Fruit fly (Drosophila melanogaster) whole organism, embryonic: ENCODE measurements around the gene Pex1.

Experiments
- CG10267 ChIP-seq: fragments of 200-800 bp; sonication (Bioruptor generic); optimal IDR thresholded peaks from 2 replicates; lab custom pipeline; 2018; ENCODE audit warnings: missing biosample characterization, mild to moderate bottlenecking, missing genetic modification characterization, moderate library complexity
- CG11093 ChIP-seq: fragments of 200-800 bp; sonication (Bioruptor generic); IDR thresholded peaks from 3 replicates; pipeline ENCODE4 v1.3.6; 2022; ENCODE audit warnings: missing biosample characterization, missing genetic modification characterization
- CG11398 ChIP-seq: fragments of 200-800 bp; sonication (Bioruptor generic); optimal IDR thresholded peaks from 2 replicates; lab custom pipeline; 2016; ENCODE audit warnings: missing biosample characterization, missing genetic modification characterization
- CG30431 ChIP-seq: fragments of 200-800 bp; sonication (Bioruptor generic); optimal IDR thresholded peaks from 2 replicates; lab custom pipeline; 2017; ENCODE audit warnings: missing biosample characterization, missing genetic modification characterization
- CG31365 ChIP-seq: fragments of 200-800 bp; sonication (Bioruptor generic); optimal IDR thresholded peaks from 2 replicates; lab custom pipeline; 2018; ENCODE audit warnings: missing biosample characterization, mild to moderate bottlenecking, missing genetic modification characterization
- CG32532 ChIP-seq: fragments of 200-800 bp; sonication (Bioruptor generic); IDR thresholded peaks from 2 replicates; pipeline ENCODE4 v1.3.6; 2022; ENCODE audit warnings: missing biosample characterization, missing genetic modification characterization
- CG4360 ChIP-seq: fragments of 200-800 bp; sonication (Bioruptor generic); IDR thresholded peaks from 2 replicates; pipeline ENCODE4 v1.3.6; 2022; ENCODE audit warnings: missing biosample characterization, missing genetic modification characterization
- CG43689 ChIP-seq: fragments of 200-800 bp; sonication (Bioruptor generic); IDR thresholded peaks from 2 replicates; pipeline ENCODE4 v1.3.6; 2022; ENCODE audit warnings: missing biosample characterization, missing genetic modification characterization
- CG6654 ChIP-seq: fragments of 200-800 bp; sonication (Bioruptor generic); optimal IDR thresholded peaks from 2 replicates; lab custom pipeline; 2017; ENCODE audit warnings: missing biosample characterization, mild to moderate bottlenecking, missing genetic modification characterization
- CG6791 ChIP-seq: fragments of 200-800 bp; sonication (Bioruptor generic); IDR thresholded peaks from 3 replicates; pipeline ENCODE4 v1.3.6; 2022; ENCODE audit warnings: missing biosample characterization, missing genetic modification characterization; ENCODE audit not compliant: partially characterized antibody
- CHES-1-like ChIP-seq: fragments of 200-800 bp; sonication (Bioruptor generic); optimal IDR thresholded peaks from 2 replicates; lab custom pipeline; 2016; ENCODE audit warnings: missing biosample characterization, missing genetic modification characterization
- D19A ChIP-seq: fragments of 200-800 bp; optimal IDR thresholded peaks from 3 replicates; lab custom pipeline; 2019; ENCODE audit warnings: missing biosample characterization, mild to moderate bottlenecking, missing genetic modification characterization, moderate library complexity
- Dfd ChIP-seq, 2 experiments: fragments of >200 bp; optimal IDR thresholded peaks; 2 replicates each; lab custom pipeline; 2017; ENCODE audit warnings: missing biosample characterization in 2 of 2, missing genetic modification characterization in 2 of 2
- Dll ChIP-seq: fragments of 200-800 bp; sonication (Bioruptor generic); IDR thresholded peaks from 4 replicates; pipeline ENCODE4 v1.3.6; 2022; ENCODE audit warnings: missing biosample characterization, missing genetic modification characterization; ENCODE audit not compliant: partially characterized antibody
- Dp ChIP-seq: fragments of 200-800 bp; sonication (Bioruptor generic); optimal IDR thresholded peaks from 2 replicates; lab custom pipeline; 2018; ENCODE audit warnings: missing biosample characterization, mild to moderate bottlenecking, missing genetic modification characterization, moderate library complexity
- E2f1 ChIP-seq: fragments of 200-800 bp; sonication (Bioruptor generic); IDR thresholded peaks from 2 replicates; pipeline ENCODE4 v1.3.6; 2022; ENCODE audit warnings: missing biosample characterization, missing genetic modification characterization
- Ets65A ChIP-seq: fragments of 200-800 bp; sonication (Bioruptor generic); peaks from one replicate; lab custom pipeline; 2016; ENCODE audit warnings: missing biosample characterization, missing genetic modification characterization
- H2.0 ChIP-seq: fragments of 200-800 bp; sonication (Bioruptor generic); IDR thresholded peaks from 2 replicates; pipeline ENCODE4 v1.3.6; 2022; ENCODE audit warnings: missing biosample characterization, missing genetic modification characterization
- HLH54F ChIP-seq: fragments of 200-800 bp; sonication (Bioruptor generic); optimal IDR thresholded peaks from 3 replicates; lab custom pipeline; 2016; ENCODE audit warnings: missing biosample characterization, missing genetic modification characterization
- Hey ChIP-seq: fragments of 200-800 bp; sonication (Bioruptor generic); optimal IDR thresholded peaks from 3 replicates; lab custom pipeline; 2018; ENCODE audit warnings: missing biosample characterization, mild to moderate bottlenecking, missing genetic modification characterization
- MTF-1 ChIP-seq: fragments of 200-800 bp; sonication (Bioruptor generic); optimal IDR thresholded peaks from 2 replicates; lab custom pipeline; 2018; ENCODE audit warnings: missing biosample characterization, mild to moderate bottlenecking, missing genetic modification characterization, borderline replicate concordance
- Sox100B ChIP-seq: fragments of 200-800 bp; sonication (Bioruptor generic); optimal IDR thresholded peaks from 3 replicates; lab custom pipeline; 2018; ENCODE audit warnings: missing biosample characterization, mild to moderate bottlenecking, missing genetic modification characterization
- Sry-β ChIP-seq: fragments of 200-800 bp; sonication (Bioruptor generic); optimal IDR thresholded peaks from 2 replicates; lab custom pipeline; 2018; ENCODE audit warnings: missing biosample characterization, mild to moderate bottlenecking, missing genetic modification characterization, moderate library complexity
- bigmax ChIP-seq: fragments of 200-800 bp; sonication (Bioruptor generic); optimal IDR thresholded peaks from 2 replicates; lab custom pipeline; 2018; ENCODE audit warnings: missing biosample characterization, mild to moderate bottlenecking, missing genetic modification characterization
- crol ChIP-seq: fragments of 200-800 bp; sonication (Bioruptor generic); IDR thresholded peaks from 2 replicates; pipeline ENCODE4 v1.3.6; 2022; ENCODE audit warnings: missing biosample characterization, missing genetic modification characterization
- fd102C ChIP-seq: fragments of 200-800 bp; sonication (Bioruptor generic); optimal IDR thresholded peaks from 2 replicates; lab custom pipeline; 2018; ENCODE audit warnings: missing biosample characterization, mild to moderate bottlenecking, missing genetic modification characterization, moderate library complexity
- fd64A ChIP-seq: fragments of 200-800 bp; sonication (Bioruptor generic); optimal IDR thresholded peaks from 3 replicates; lab custom pipeline; 2018; ENCODE audit warnings: missing biosample characterization, mild to moderate bottlenecking, missing genetic modification characterization
- grau ChIP-seq: fragments of 200-800 bp; optimal IDR thresholded peaks from 3 replicates; lab custom pipeline; 2019; ENCODE audit warnings: missing biosample characterization, mild to moderate bottlenecking, missing genetic modification characterization, moderate library complexity
- gt ChIP-seq: fragments of 200-800 bp; sonication (Bioruptor generic); IDR thresholded peaks from 2 replicates; pipeline ENCODE4 v1.3.6; 2022; ENCODE audit warnings: missing biosample characterization, missing genetic modification characterization
- hkb ChIP-seq, 2 experiments: fragments of 200-800 bp in 1 of 2; fragments of >200 bp in 1 of 2; sonication (Bioruptor generic) in 1 of 2; IDR thresholded peaks in 1 of 2; optimal IDR thresholded peaks in 1 of 2; 2 replicates each; pipeline versions ENCODE4 v1.3.6 to Lab custom; 2017 to 2022; ENCODE audit warnings: missing biosample characterization in 1 of 2, missing genetic modification characterization in 1 of 2
- inv ChIP-seq: fragments of 200-800 bp; sonication (Bioruptor generic); IDR thresholded peaks from 2 replicates; pipeline ENCODE4 v1.3.6; 2022; ENCODE audit warnings: missing biosample characterization, missing genetic modification characterization; ENCODE audit not compliant: partially characterized antibody
- lab ChIP-seq: fragments of 200-800 bp; sonication (Bioruptor generic); optimal IDR thresholded peaks from 3 replicates; lab custom pipeline; 2017; ENCODE audit warnings: missing biosample characterization, missing genetic modification characterization, mild to moderate bottlenecking, moderate library complexity, missing genetic modification reagents
- onecut ChIP-seq: fragments of 200-800 bp; sonication (Bioruptor generic); IDR thresholded peaks from 2 replicates; pipeline ENCODE4 v1.3.6; 2022; ENCODE audit warnings: missing biosample characterization, missing genetic modification characterization
- phol ChIP-seq: fragments of 200-800 bp; sonication (Bioruptor generic); optimal IDR thresholded peaks from 3 replicates; lab custom pipeline; 2018; ENCODE audit warnings: missing biosample characterization, mild to moderate bottlenecking, missing genetic modification characterization, moderate library complexity
- pros ChIP-seq: fragments of 200-800 bp; sonication (Bioruptor generic); optimal IDR thresholded peaks from 3 replicates; lab custom pipeline; 2019; ENCODE audit warnings: missing biosample characterization, mild to moderate bottlenecking, missing genetic modification characterization, moderate library complexity
- ttk ChIP-seq: fragments of 200-800 bp; sonication (Bioruptor generic); IDR thresholded peaks from 2 replicates; pipeline ENCODE4 v2.1.2; 2022; ENCODE audit warnings: missing biosample characterization, missing genetic modification characterization
- wek ChIP-seq: fragments of 200-800 bp; sonication (Bioruptor generic); optimal IDR thresholded peaks from 3 replicates; lab custom pipeline; 2018; ENCODE audit warnings: missing biosample characterization, mild to moderate bottlenecking, missing genetic modification characterization, moderate library complexity
- zf30C ChIP-seq: fragments of 200-800 bp; sonication (Bioruptor generic); optimal IDR thresholded peaks from 3 replicates; lab custom pipeline; 2018; ENCODE audit warnings: missing biosample characterization, mild to moderate bottlenecking, missing genetic modification characterization

Gene Pex1

DNA sequence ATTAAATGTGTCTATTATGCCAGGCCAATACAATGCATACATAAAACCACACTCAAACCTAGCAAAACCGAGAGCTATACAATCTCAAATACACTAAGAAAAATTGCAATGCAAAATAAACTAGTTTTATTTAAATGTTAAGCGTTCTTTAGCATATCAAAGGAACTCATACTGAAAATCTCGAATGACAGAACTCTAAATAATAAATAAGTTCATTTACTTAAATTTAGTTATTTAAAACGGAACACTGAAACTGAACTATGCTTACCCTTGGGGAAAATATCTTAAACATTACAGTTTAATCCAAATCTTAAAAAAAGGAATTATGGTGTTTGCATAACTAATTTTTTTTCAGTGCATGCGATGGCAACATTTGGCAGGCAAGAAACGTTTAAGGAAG lies 14.5 kb downstream of the Pex1 start (continued):
- no peak for TF ChIP-seq gt (GFP tag; lab: Robert Waterston, UW)
- TF ChIP-seq D19A (tag; lab: Kevin White, UChicago): no peak
- no peak for TF ChIP-seq hkb (optimal IDR thresholded peaks at IDR 0.05; lab: Kevin White, UChicago)
- TF ChIP-seq hkb (GFP tag; IDR thresholded peaks at IDR 0.05; lab: Robert Waterston, UW): no peak
- TF ChIP-seq bigmax (GFP tag; lab: Kevin White, UChicago): no peak
- TF ChIP-seq Sox100B (GFP tag; lab: Kevin White, UChicago): peak; percentile 1
- TF ChIP-seq CG10267 (tag; lab: Kevin White, UChicago): peak; percentile 22

dm6 chr3L:14089010-14089409 lies 17.3 kb downstream of the Pex1 start:
- TF ChIP-seq E2f1: no peak
- TF ChIP-seq Ets65A: peak; percentile 90
- 0 out of 2 replicates have a peak, but pooled peaks have one; percentile 7 for TF ChIP-seq H2.0 (GFP tag; lab: Robert Waterston, UW)
- TF ChIP-seq Hey (tag; lab: Kevin White, UChicago): peak; percentile 17
- no peak for TF ChIP-seq MTF-1 (GFP tag; lab: Kevin White, UChicago)

dm6 chr3L:14089516-14089915 lies 17.8 kb downstream of the Pex1 start:
- no peak for TF ChIP-seq Ets65A
- TF ChIP-seq lab: no peak
- TF ChIP-seq D19A (tag; lab: Kevin White, UChicago): peak; percentile 90
- TF ChIP-seq, all 482 proteins: peak for 1

dm6 chr3L:14097941-14098545 lies 26.4 kb downstream of the Pex1 start, which contains the start of gene Fbp1:
TSS of gene Fbp1 (minus strand) at chr3L:14098053.
- TF ChIP-seq CG4360 (GFP tag; lab: Robert Waterston, UW) (no peak), inv (no peak), CG11398 (GFP tag; lab: Kevin White, UChicago) (no peak), wek (no peak), CG11093 (no peak), CG6654 (GFP tag; lab: Kevin White, UChicago) (no peak), Dll (GFP tag; lab: Robert Waterston, UW) (no peak), zf30C (no peak), bigmax (GFP tag; lab: Kevin White, UChicago) (no peak), CG6791 (GFP tag; lab: Robert Waterston, UW) (no peak), grau (tag; lab: Kevin White, UChicago) (no peak), fd64A (GFP tag; lab: Kevin White, UChicago) (no peak), Dp (GFP tag; lab: Kevin White, UChicago) (no peak), phol (no peak), CG32532 (GFP tag; lab: Robert Waterston, UW) (no peak)

DNA sequence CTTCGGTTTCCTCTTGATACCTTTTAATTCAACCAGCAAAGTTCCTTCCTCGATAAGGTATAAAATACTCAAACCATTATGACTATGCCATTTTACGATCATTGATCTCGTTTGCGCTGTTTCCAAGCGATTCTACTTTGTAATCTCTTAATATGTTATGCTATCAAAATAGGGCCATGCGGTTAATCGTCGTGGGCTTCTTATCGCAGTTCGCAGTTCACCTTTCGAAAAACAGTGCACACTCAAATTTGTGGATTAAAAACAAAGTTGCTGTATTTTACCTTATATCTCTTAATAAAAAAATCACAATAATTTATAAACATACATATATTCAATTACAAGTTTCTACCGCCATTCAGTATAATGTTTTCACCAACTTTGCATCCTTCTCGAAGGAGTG lies 28.4 kb downstream of the Pex1 start:
- TF ChIP-seq onecut (GFP tag; lab: Robert Waterston, UW): no peak
- TF ChIP-seq crol (GFP tag; lab: Robert Waterston, UW): no peak
- TF ChIP-seq HLH54F (GFP tag; lab: Kevin White, UChicago): no peak
- no peak for TF ChIP-seq fd102C (GFP tag; lab: Kevin White, UChicago)
- no peak for TF ChIP-seq CG30431 (GFP tag; lab: Kevin White, UChicago)
- no peak for TF ChIP-seq pros (GFP tag; lab: Kevin White, UChicago)
- TF ChIP-seq Dfd (GFP tag; optimal IDR thresholded peaks at IDR 0.05; lab: Kevin White, UChicago): no peak
- no peak for TF ChIP-seq CG31365 (tag; lab: Kevin White, UChicago)
- TF ChIP-seq ttk (GFP tag; lab: Robert Waterston, UW): no peak
- TF ChIP-seq CG43689 (GFP tag; lab: Robert Waterston, UW): no peak
- TF ChIP-seq CHES-1-like (GFP tag; lab: Kevin White, UChicago): no peak
- TF ChIP-seq Sry-β (GFP tag; lab: Kevin White, UChicago): no peak
- TF ChIP-seq Dp (GFP tag; lab: Kevin White, UChicago): no peak
- TF ChIP-seq, all 482 proteins: peak for 0
